Fruit fly (Drosophila melanogaster) Kc167 (cell line): ENCODE results near the gene mus101.

Source experiments
- Myc ChIP-seq: fragments of >200 bp; optimal IDR thresholded peaks from 2 replicates; lab custom pipeline; 2017; ENCODE audit warnings: missing external identifiers
- Sin3A ChIP-seq: fragments of >200 bp; optimal IDR thresholded peaks from 2 replicates; lab custom pipeline; 2018; ENCODE audit warnings: missing external identifiers
- h ChIP-seq: fragments of >200 bp; optimal IDR thresholded peaks from 3 replicates; lab custom pipeline; 2018; ENCODE audit warnings: missing external identifiers
- insv ChIP-seq: fragments of >200 bp; optimal IDR thresholded peaks from 3 replicates; lab custom pipeline; 2018; ENCODE audit warnings: missing external identifiers
- psq ChIP-seq: fragments of >200 bp; optimal IDR thresholded peaks from 2 replicates; lab custom pipeline; 2017; ENCODE audit warnings: missing external identifiers
- ttk ChIP-seq: sonication (Bioruptor generic); optimal IDR thresholded peaks from 2 replicates; lab custom pipeline; 2017; ENCODE audit warnings: missing external identifiers

mus101 gene

dm6 chrX:13765217-13765616 lies 43.2 kb downstream of the mus101 start:
- TF ChIP-seq Myc (lab: Kevin White, UChicago) (no peak), psq (lab: Kevin White, UChicago) (no peak), insv (lab: Kevin White, UChicago) (no peak), Sin3A (lab: Kevin White, UChicago) (no peak), h (lab: Kevin White, UChicago) (no peak), ttk (lab: Kevin White, UChicago) (no peak)

DNA sequence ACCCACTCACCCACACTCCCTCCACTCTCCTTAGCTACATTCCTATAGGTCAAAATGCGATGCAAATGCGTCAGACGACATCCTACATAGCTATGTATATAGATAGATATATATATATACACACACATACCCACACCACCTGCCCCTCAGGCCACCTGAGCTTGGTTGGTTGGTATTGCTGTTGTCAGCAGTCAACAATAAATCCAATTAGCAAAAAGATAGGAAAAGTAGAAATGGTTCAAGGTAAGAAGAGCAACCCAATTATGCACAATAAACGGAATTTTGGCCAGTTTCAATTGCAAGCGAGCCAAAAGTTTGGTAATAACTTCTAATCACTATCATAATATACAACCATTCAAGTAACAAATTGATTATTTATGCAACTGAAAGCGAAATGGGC lies 44.4 kb downstream of the mus101 start:
- no peak for TF ChIP-seq insv (lab: Kevin White, UChicago)
- no peak for TF ChIP-seq ttk (lab: Kevin White, UChicago)
- no peak for TF ChIP-seq Myc (lab: Kevin White, UChicago)
- no peak for TF ChIP-seq h (lab: Kevin White, UChicago)
- TF ChIP-seq psq (lab: Kevin White, UChicago) = no peak
- no peak for TF ChIP-seq Sin3A (lab: Kevin White, UChicago)

DNA sequence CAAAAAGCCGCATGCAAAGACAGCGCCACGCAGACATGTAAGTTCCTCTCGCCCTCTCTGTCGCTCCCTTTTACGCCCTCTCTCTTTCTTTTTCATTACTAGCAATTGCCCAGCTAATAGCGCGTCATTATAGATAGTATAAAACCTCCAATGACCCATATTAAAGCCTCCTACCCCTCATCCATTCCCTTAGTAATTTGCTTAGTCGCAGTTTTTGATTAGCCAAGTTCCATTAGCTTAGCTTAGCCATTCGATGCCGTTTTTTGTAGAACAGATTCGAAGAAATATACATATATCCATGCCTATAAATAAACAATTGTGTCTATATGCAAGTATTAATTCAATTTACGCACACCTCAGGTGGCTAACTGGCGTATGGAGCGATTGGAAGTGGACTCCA lies 48.7 kb downstream of the mus101 start:
- no peak for TF ChIP-seq h (lab: Kevin White, UChicago)
- no peak for TF ChIP-seq ttk (lab: Kevin White, UChicago)
- no peak for TF ChIP-seq psq (lab: Kevin White, UChicago)
- no peak for TF ChIP-seq insv (lab: Kevin White, UChicago)
- no peak for TF ChIP-seq Sin3A (lab: Kevin White, UChicago)
- no peak for TF ChIP-seq Myc (lab: Kevin White, UChicago)
